Worm (Caenorhabditis elegans) whole organism, L3 larva: Measurements from ENCODE around the gene srg-16.

ENCODE experiments used
- R02D3.7 ChIP-seq: fragments of 150-350 bp; optimal IDR thresholded peaks from 2 replicates; lab custom pipeline; 2014; ENCODE audit warnings: missing biosample characterization, missing genetic modification characterization
- ZK546.5 ChIP-seq: sonication (generic microtip); optimal IDR thresholded peaks from 2 replicates; lab custom pipeline; 2017; ENCODE audit warnings: missing biosample characterization, missing genetic modification characterization
- aly-2 ChIP-seq: fragments of 150-350 bp; optimal IDR thresholded peaks from 2 replicates; lab custom pipeline; 2014; ENCODE audit warnings: missing biosample characterization, missing genetic modification characterization
- ceh-16 ChIP-seq: sonication (generic microtip); optimal IDR thresholded peaks from 2 replicates; lab custom pipeline; 2017; ENCODE audit warnings: missing biosample characterization, missing genetic modification characterization
- egl-27 ChIP-seq: sonication (generic microtip); optimal IDR thresholded peaks from 4 replicates; lab custom pipeline; 2017; ENCODE audit warnings: missing biosample characterization, missing genetic modification reagents, missing genetic modification characterization
- egl-5 ChIP-seq: fragments of 150-350 bp; optimal IDR thresholded peaks from 2 replicates; lab custom pipeline; 2017; ENCODE audit warnings: missing biosample characterization, missing genetic modification reagents, missing genetic modification characterization, inconsistent platforms
- elt-1 ChIP-seq: fragments of 150-350 bp; optimal IDR thresholded peaks from 2 replicates; lab custom pipeline; 2014; ENCODE audit warnings: missing biosample characterization, missing genetic modification characterization
- elt-2 ChIP-seq: sonication (generic microtip); optimal IDR thresholded peaks from 2 replicates; lab custom pipeline; 2016; ENCODE audit warnings: missing genetic modification reagents, mild to moderate bottlenecking, missing genetic modification characterization, missing compliant biosample characterization
- elt-3 ChIP-seq, 3 experiments: fragments of 150-350 bp in 1 of 3; sonication (generic microtip) in 2 of 3; optimal IDR thresholded peaks; 2 replicates in 2 of 3; 4 replicates in 1 of 3; lab custom pipeline; 2014 to 2017; ENCODE audit warnings: missing biosample characterization in 3 of 3, missing genetic modification characterization in 3 of 3
- eor-1 ChIP-seq, 2 experiments: fragments of 150-350 bp; optimal IDR thresholded peaks; 2 replicates each; lab custom pipeline; 2014 to 2018; ENCODE audit warnings: missing biosample characterization in 2 of 2, missing genetic modification characterization in 2 of 2
- fkh-10 ChIP-seq: sonication (generic microtip); optimal IDR thresholded peaks from 2 replicates; lab custom pipeline; 2017; ENCODE audit warnings: missing biosample characterization, missing genetic modification reagents, missing genetic modification characterization
- fkh-2 ChIP-seq: fragments of 150-350 bp; optimal IDR thresholded peaks from 2 replicates; lab custom pipeline; 2014; ENCODE audit warnings: missing biosample characterization, missing genetic modification reagents, missing genetic modification characterization
- lin-15B ChIP-seq: fragments of 150-350 bp; optimal IDR thresholded peaks from 2 replicates; lab custom pipeline; 2014; ENCODE audit warnings: missing biosample characterization, missing genetic modification characterization
- lsy-12 ChIP-seq: sonication (generic microtip); optimal IDR thresholded peaks from 2 replicates; lab custom pipeline; 2016; ENCODE audit warnings: mild to moderate bottlenecking, missing genetic modification characterization, missing compliant biosample characterization
- mdl-1 ChIP-seq: fragments of 150-350 bp; optimal IDR thresholded peaks from 2 replicates; lab custom pipeline; 2014; ENCODE audit warnings: missing biosample characterization, missing genetic modification characterization
- mml-1 ChIP-seq: fragments of 150-350 bp; sonication (generic microtip); optimal IDR thresholded peaks from 3 replicates; lab custom pipeline; 2014; ENCODE audit warnings: missing biosample characterization, missing genetic modification characterization
- nfya-1 ChIP-seq: sonication (generic microtip); optimal IDR thresholded peaks from 2 replicates; lab custom pipeline; 2017; ENCODE audit warnings: missing genetic modification characterization, mild to moderate bottlenecking, missing compliant biosample characterization, antibody characterized with exemption, moderate library complexity; ENCODE audit not compliant: insufficient read depth
- nhr-11 ChIP-seq: fragments of 150-350 bp; optimal IDR thresholded peaks from 2 replicates; lab custom pipeline; 2014; ENCODE audit warnings: missing biosample characterization, missing genetic modification characterization
- nhr-12 ChIP-seq: fragments of 150-350 bp; optimal IDR thresholded peaks from 2 replicates; lab custom pipeline; 2014; ENCODE audit warnings: missing biosample characterization, missing genetic modification characterization
- nhr-23 ChIP-seq: fragments of 150-350 bp; optimal IDR thresholded peaks from 2 replicates; lab custom pipeline; 2014; ENCODE audit warnings: missing biosample characterization, missing genetic modification reagents, missing genetic modification characterization
- nhr-237 ChIP-seq: fragments of 150-350 bp; optimal IDR thresholded peaks from 2 replicates; lab custom pipeline; 2014; ENCODE audit warnings: missing biosample characterization, missing genetic modification characterization
- nhr-25 ChIP-seq: sonication (generic microtip); optimal IDR thresholded peaks from 2 replicates; lab custom pipeline; 2017; ENCODE audit warnings: missing biosample characterization, missing genetic modification characterization
- nhr-28 ChIP-seq: fragments of 150-350 bp; optimal IDR thresholded peaks from 2 replicates; lab custom pipeline; 2014; ENCODE audit warnings: missing biosample characterization, missing genetic modification characterization
- nhr-76 ChIP-seq: fragments of 150-350 bp; sonication (generic microtip); optimal IDR thresholded peaks from 5 replicates; lab custom pipeline; 2014; ENCODE audit warnings: missing biosample characterization, missing genetic modification characterization
- nhr-77 ChIP-seq: fragments of 150-350 bp; optimal IDR thresholded peaks from 2 replicates; lab custom pipeline; 2014; ENCODE audit warnings: missing biosample characterization, missing genetic modification characterization
- pqm-1 ChIP-seq: fragments of 150-350 bp; optimal IDR thresholded peaks from 2 replicates; lab custom pipeline; 2017; ENCODE audit warnings: missing biosample characterization, missing genetic modification characterization, inconsistent platforms
- sea-2 ChIP-seq: fragments of 150-350 bp; sonication (generic microtip); optimal IDR thresholded peaks from 4 replicates; lab custom pipeline; 2014; ENCODE audit warnings: missing biosample characterization, missing genetic modification reagents, missing genetic modification characterization
- snpc-4 ChIP-seq: fragments of 150-350 bp; optimal IDR thresholded peaks from 2 replicates; lab custom pipeline; 2014; ENCODE audit warnings: missing biosample characterization, missing genetic modification characterization
- zag-1 ChIP-seq: fragments of 150-350 bp; optimal IDR thresholded peaks from 2 replicates; lab custom pipeline; 2014; ENCODE audit warnings: missing biosample characterization, missing genetic modification characterization
- ztf-11 ChIP-seq: fragments of 150-350 bp; optimal IDR thresholded peaks from 2 replicates; lab custom pipeline; 2014; ENCODE audit warnings: missing biosample characterization, missing genetic modification characterization
- ztf-4 ChIP-seq: fragments of 150-350 bp; optimal IDR thresholded peaks from 2 replicates; lab custom pipeline; 2014; ENCODE audit warnings: missing biosample characterization, missing genetic modification characterization

The srg-16 gene

DNA sequence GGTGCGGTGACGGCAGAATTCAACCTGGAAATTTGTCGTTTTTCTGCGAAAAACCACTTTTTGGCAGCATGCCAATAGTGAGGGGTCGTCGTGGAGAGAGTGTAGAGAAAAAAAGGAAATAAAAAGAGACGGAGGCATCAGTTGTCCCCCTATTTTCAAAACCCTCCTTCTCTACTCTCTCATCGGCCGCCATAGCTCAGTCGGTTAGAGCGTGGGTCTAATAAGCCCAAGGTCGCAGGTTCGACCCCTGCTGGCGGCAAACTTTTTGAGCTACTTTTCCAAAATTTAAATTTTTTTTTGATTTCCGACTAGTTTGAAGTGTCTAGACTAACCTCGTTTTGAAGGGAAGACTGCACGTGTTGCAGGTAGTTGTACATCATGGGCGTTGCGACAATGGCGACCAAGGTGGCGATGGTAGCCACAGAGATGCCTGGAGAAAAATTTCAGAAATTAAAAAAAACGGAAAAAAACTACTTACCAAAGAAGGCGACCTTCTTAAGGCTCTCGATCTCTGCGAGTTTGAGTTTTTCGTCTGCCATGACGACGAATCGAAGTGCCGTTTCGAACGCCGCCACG, 27.7 kb downstream of the srg-16 start, which contains the start of gene col-85 (continued):
- TF ChIP-seq ceh-16 (tag; lab: Kevin White, UChicago): no peak
- TF ChIP-seq lsy-12 (tag; lab: Kevin White, UChicago): peak; percentile 31
- TF ChIP-seq lin-15B (tag; lab: Kevin White, UChicago): peak; percentile 35

DNA sequence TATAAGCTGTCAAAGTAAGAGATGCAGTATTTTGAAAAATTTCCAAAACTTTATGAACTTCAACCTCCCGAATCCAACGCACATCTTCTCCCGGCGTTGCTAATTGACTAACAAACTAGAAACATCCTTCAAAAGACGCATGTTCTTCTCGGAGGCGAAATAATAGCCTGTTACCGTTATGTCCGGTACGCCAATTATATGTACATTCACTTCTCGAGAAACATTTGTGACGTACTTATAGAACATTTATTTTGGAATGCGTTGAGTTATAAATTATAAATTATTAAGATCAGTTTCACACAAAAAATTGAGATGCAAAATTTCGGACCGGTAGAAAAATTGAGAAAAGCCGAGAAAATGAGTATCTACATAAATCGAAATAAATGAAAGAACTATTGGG, 30.0 kb downstream of the srg-16 start, which contains the start of gene T21B4.3:
T21B4.3 (minus strand) TSS at position 101 of the 400 bp plus-strand sequence.
- TF ChIP-seq zag-1 (tag; lab: Kevin White, UChicago): no peak
- no peak for TF ChIP-seq eor-1 (tag; optimal IDR thresholded peaks at IDR 0.05; lab: Kevin White, UChicago)
- no peak for TF ChIP-seq elt-3 (tag; optimal IDR thresholded peaks at IDR 0.05; lab: Kevin White, UChicago)

DNA sequence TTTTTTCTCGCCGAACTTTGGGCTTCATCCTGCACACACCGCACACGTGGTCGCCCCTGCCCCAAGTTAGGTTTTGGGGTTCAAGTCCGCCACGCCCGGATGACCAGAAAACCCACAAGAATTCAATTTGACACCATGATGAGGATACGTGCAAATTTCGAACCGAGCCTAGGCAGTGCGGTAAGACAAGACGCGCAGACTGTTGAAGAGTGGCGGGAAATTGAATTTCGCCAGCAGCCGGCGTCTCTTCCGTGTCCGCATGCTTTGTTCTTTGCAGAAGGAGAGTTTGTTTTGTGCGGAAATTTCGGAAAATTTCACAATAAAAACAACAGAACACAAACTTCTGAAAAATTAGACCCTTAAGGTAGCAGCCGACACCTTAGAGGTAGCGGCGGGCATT, 33.0 kb downstream of the srg-16 start:
- TF ChIP-seq fkh-10 (GFP tag; lab: Kevin White, UChicago) (peak; percentile 2), R02D3.7 (tag; lab: Kevin White, UChicago) (no peak), nhr-25 (tag; lab: Kevin White, UChicago) (no peak), egl-27 (no peak)
- TF ChIP-seq, all 47 proteins: peak for 1

DNA sequence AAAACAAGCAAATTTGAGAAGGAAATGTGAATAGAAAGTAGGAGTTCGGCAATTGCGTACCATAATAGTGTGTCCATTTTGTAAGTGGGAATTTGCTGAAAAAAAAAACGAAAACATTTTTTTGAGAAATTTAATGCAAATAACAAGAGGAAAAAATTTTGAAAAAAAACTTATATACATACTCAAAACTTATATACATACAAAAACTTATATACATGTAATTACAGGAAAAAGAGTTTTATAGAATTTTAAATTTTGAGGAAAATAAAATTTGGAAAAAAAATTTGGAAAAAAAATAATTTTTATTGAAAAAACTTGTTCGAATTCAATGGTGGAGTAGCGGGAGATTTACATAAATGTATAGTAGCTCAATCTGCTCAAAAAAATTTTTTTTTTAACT, 35.9 kb downstream of the srg-16 start, which contains the start of gene ador-1:
ador-1 (minus strand) TSS at position 101 of the 400 bp plus-strand sequence.
- TF ChIP-seq aly-2 (tag; lab: Kevin White, UChicago): no peak
- no peak for TF ChIP-seq nhr-76 (tag; lab: Kevin White, UChicago)
- no peak for TF ChIP-seq sea-2 (GFP tag; lab: Kevin White, UChicago)
- no peak for TF ChIP-seq mml-1 (tag; lab: Kevin White, UChicago)
- no peak for TF ChIP-seq pqm-1 (tag; lab: Kevin White, UChicago)

DNA sequence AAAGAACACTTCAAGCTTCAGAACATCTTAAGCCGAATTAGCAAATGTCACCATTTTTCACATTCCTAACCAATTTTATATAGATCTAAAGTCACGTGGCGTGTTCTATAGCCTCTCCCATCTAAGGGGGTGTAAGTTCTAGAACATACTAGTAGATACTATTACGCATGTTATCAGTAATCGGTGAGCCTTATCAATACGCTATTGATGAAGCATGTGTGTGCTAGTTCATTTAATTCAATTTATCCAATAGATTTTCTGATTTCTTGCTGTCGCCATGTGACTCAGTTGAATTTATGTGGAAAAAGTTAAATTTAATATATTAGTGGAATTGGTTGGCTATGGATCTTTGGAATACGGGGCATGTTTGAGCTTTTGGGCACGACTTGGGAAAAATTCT, 39.6 kb downstream of the srg-16 start:
- TF ChIP-seq mdl-1 (tag; lab: Kevin White, UChicago) (no peak), nhr-11 (peak; percentile 10)

DNA sequence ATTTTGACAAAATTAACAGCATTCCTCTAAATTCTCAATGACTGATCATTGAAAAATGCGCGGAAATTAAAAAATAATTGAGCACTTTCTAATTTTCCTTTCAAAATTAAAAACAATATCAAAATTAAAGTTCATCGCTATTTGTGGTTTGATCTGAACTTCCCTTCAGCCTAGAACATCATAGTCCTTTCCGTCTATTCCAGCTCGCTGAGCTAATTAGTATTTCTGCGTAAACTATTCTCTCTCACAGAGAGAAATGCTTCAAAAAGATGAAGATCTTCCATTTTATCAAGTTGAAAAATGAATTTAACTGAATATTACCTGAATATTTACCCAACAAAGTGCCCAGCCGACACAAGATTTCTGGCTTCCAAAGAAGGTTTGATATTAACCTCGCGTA, 40.1 kb downstream of the srg-16 start, which contains the start of gene srh-68:
srh-68 (plus strand) TSS at position 301 of the 400 bp plus-strand sequence.
- no peak for TF ChIP-seq sea-2 (GFP tag; lab: Kevin White, UChicago)
- no peak for TF ChIP-seq nhr-12 (tag; lab: Kevin White, UChicago)
- no peak for TF ChIP-seq ZK546.5 (tag; lab: Kevin White, UChicago)
- no peak for TF ChIP-seq nhr-25 (tag; lab: Kevin White, UChicago)
- TF ChIP-seq nhr-11: no peak
- no peak for TF ChIP-seq elt-2
- no peak for TF ChIP-seq elt-1 (tag; lab: Kevin White, UChicago)
- no peak for TF ChIP-seq nhr-23 (tag; lab: Kevin White, UChicago)
- TF ChIP-seq elt-3 (tag; optimal IDR thresholded peaks at IDR 0.05; lab: Kevin White, UChicago): no peak
- TF ChIP-seq aly-2 (tag; lab: Kevin White, UChicago): no peak
- TF ChIP-seq lsy-12 (tag; lab: Kevin White, UChicago): no peak
- TF ChIP-seq nhr-28: no peak
- no peak for TF ChIP-seq nfya-1
- TF ChIP-seq egl-5: no peak
- TF ChIP-seq eor-1 (tag; optimal IDR thresholded peaks at IDR 0.05; lab: Kevin White, UChicago): no peak
- TF ChIP-seq nhr-77 (tag; lab: Kevin White, UChicago): no peak
- no peak for TF ChIP-seq fkh-2 (tag; lab: Kevin White, UChicago)
- TF ChIP-seq ztf-11: no peak

DNA sequence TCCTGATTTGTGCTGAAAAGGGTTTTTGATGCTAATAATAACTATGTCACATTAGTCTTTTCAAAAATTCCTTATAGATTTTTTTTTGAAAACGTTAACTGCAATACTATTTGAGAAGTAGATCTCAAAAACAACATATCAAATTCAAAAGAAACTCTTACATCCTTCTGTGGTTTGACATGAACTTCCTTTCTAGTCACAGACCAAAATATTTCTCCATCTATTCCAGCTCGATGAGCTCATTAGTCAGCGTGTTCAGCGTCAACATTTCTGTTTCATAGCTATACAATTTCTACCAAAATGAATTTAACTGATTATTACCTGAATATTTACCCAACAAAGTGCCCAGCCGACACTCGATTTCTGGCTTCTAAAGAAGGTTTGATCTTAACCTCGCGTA, 41.7 kb downstream of the srg-16 start, which contains the start of gene srh-67:
srh-67 (plus strand) TSS at position 301 of the 400 bp plus-strand sequence.
- no peak for TF ChIP-seq R02D3.7 (tag; lab: Kevin White, UChicago)
- no peak for TF ChIP-seq ztf-4
- TF ChIP-seq lin-15B (tag; lab: Kevin White, UChicago): no peak
- no peak for TF ChIP-seq fkh-2 (tag; lab: Kevin White, UChicago)
- TF ChIP-seq nhr-237 (tag; lab: Kevin White, UChicago): no peak
- no peak for TF ChIP-seq pqm-1 (tag; lab: Kevin White, UChicago)
- no peak for TF ChIP-seq snpc-4 (tag; lab: Kevin White, UChicago)
- TF ChIP-seq egl-27: no peak
- TF ChIP-seq nfya-1: no peak
- TF ChIP-seq aly-2 (tag; lab: Kevin White, UChicago): no peak
- TF ChIP-seq elt-1 (tag; lab: Kevin White, UChicago): no peak
